Fruit fly (Drosophila melanogaster) whole organism, embryonic: ENCODE results near the gene CG13996.
A peak's percentile ranks its signal among the peaks of the same experiment; 100 is the strongest.

Source experiments
- Adf1 ChIP-seq: fragments of 200-800 bp; sonication (Bioruptor generic); IDR thresholded peaks from 2 replicates; pipeline ENCODE4 v1.3.6; 2022; ENCODE audit warnings: missing biosample characterization, missing genetic modification characterization
- Bgb ChIP-seq: fragments of 200-800 bp; sonication (Bioruptor generic); IDR thresholded peaks from 2 replicates; pipeline ENCODE4 v1.3.6; 2022; ENCODE audit warnings: missing biosample characterization, missing genetic modification characterization; ENCODE audit not compliant: partially characterized antibody
- C15 ChIP-seq: fragments of 200-800 bp; sonication (Bioruptor generic); IDR thresholded peaks from 3 replicates; pipeline ENCODE4 v1.3.6; 2022; ENCODE audit warnings: missing biosample characterization, missing genetic modification characterization
- CG10543 ChIP-seq: fragments of 200-800 bp; sonication (Bioruptor generic); optimal IDR thresholded peaks from 3 replicates; lab custom pipeline; 2017; ENCODE audit warnings: missing biosample characterization, mild to moderate bottlenecking, missing genetic modification characterization, moderate library complexity
- CG11398 ChIP-seq: fragments of 200-800 bp; sonication (Bioruptor generic); optimal IDR thresholded peaks from 2 replicates; lab custom pipeline; 2016; ENCODE audit warnings: missing biosample characterization, missing genetic modification characterization
- CG11456 ChIP-seq: fragments of 200-800 bp; sonication (Bioruptor generic); IDR thresholded peaks from 3 replicates; pipeline ENCODE4 v1.3.6; 2022; ENCODE audit warnings: missing biosample characterization, missing genetic modification characterization
- CG11723 ChIP-seq: fragments of 200-800 bp; sonication (Bioruptor generic); optimal IDR thresholded peaks from 2 replicates; lab custom pipeline; 2017; ENCODE audit warnings: missing biosample characterization, mild to moderate bottlenecking, missing genetic modification characterization
- CG12219 ChIP-seq: fragments of 200-800 bp; sonication (Bioruptor generic); optimal IDR thresholded peaks from 3 replicates; lab custom pipeline; 2018; ENCODE audit warnings: missing biosample characterization, mild to moderate bottlenecking, missing genetic modification characterization
- CG12744 ChIP-seq: fragments of 200-800 bp; sonication (Bioruptor generic); optimal IDR thresholded peaks from 2 replicates; lab custom pipeline; 2016; ENCODE audit warnings: missing biosample characterization, missing genetic modification characterization
- CG3065 ChIP-seq: fragments of 200-800 bp; sonication (Bioruptor generic); optimal IDR thresholded peaks from 2 replicates; lab custom pipeline; 2016; ENCODE audit warnings: missing biosample characterization, missing genetic modification characterization
- CG3281 ChIP-seq: fragments of 200-800 bp; sonication (Bioruptor generic); optimal IDR thresholded peaks from 3 replicates; lab custom pipeline; 2017; ENCODE audit warnings: missing biosample characterization, mild to moderate bottlenecking, missing genetic modification characterization
- CG3726 ChIP-seq: fragments of 200-800 bp; sonication (Bioruptor generic); IDR thresholded peaks from 3 replicates; pipeline ENCODE4, ENCODE4 v1.3.6; 2022; ENCODE audit warnings: missing biosample characterization, missing genetic modification characterization
- CG3995 ChIP-seq: fragments of 200-800 bp; sonication (Bioruptor generic); optimal IDR thresholded peaks from 3 replicates; lab custom pipeline; 2016; ENCODE audit warnings: missing biosample characterization, missing genetic modification characterization
- CG4707 ChIP-seq: fragments of 200-800 bp; sonication (Bioruptor generic); optimal IDR thresholded peaks from 2 replicates; lab custom pipeline; 2018; ENCODE audit warnings: missing biosample characterization, mild to moderate bottlenecking, missing genetic modification characterization, moderate library complexity
- CG6791 ChIP-seq: fragments of 200-800 bp; sonication (Bioruptor generic); IDR thresholded peaks from 3 replicates; pipeline ENCODE4 v1.3.6; 2022; ENCODE audit warnings: missing biosample characterization, missing genetic modification characterization; ENCODE audit not compliant: partially characterized antibody
- CG9609 ChIP-seq: fragments of 200-800 bp; sonication (Bioruptor generic); optimal IDR thresholded peaks from 3 replicates; lab custom pipeline; 2016; ENCODE audit warnings: missing biosample characterization, missing genetic modification characterization
- CG9932 ChIP-seq: fragments of 200-800 bp; sonication (Bioruptor generic); IDR thresholded peaks from 2 replicates; pipeline ENCODE4 v1.3.6; 2022; ENCODE audit warnings: missing biosample characterization, missing genetic modification characterization
- Dbx ChIP-seq: fragments of 200-800 bp; sonication (Bioruptor generic); IDR thresholded peaks from 3 replicates; pipeline ENCODE4 v1.3.6; 2022; ENCODE audit warnings: missing biosample characterization, missing genetic modification characterization
- ERR ChIP-seq: fragments of 200-800 bp; sonication (Bioruptor generic); optimal IDR thresholded peaks from 2 replicates; lab custom pipeline; 2016; ENCODE audit warnings: missing biosample characterization, missing genetic modification characterization
- Elba2 ChIP-seq: fragments of 200-800 bp; sonication (Bioruptor generic); optimal IDR thresholded peaks from 3 replicates; lab custom pipeline; 2016; ENCODE audit warnings: missing biosample characterization, missing genetic modification characterization
- Gsc ChIP-seq: fragments of 200-800 bp; sonication (Bioruptor generic); IDR thresholded peaks from 2 replicates; pipeline ENCODE4 v1.3.6; 2022; ENCODE audit warnings: missing biosample characterization, missing genetic modification characterization
- HLH4C ChIP-seq: fragments of 200-800 bp; sonication (Bioruptor generic); IDR thresholded peaks from 3 replicates; pipeline ENCODE4 v1.3.6; 2022; ENCODE audit warnings: missing biosample characterization, missing genetic modification characterization; ENCODE audit not compliant: partially characterized antibody
- HmgZ ChIP-seq: fragments of 200-800 bp; sonication (Bioruptor generic); optimal IDR thresholded peaks from 2 replicates; lab custom pipeline; 2018; ENCODE audit warnings: missing biosample characterization, mild to moderate bottlenecking, missing genetic modification characterization
- Hr51 ChIP-seq, 2 experiments: fragments of 200-800 bp; sonication (Bioruptor generic); optimal IDR thresholded peaks; 2 replicates in 1 of 2; 3 replicates in 1 of 2; lab custom pipeline; 2016 to 2018; ENCODE audit warnings: missing biosample characterization in 2 of 2, missing genetic modification characterization in 2 of 2, mild to moderate bottlenecking in 1 of 2, moderate library complexity in 1 of 2
- Hsf ChIP-seq: fragments of 200-800 bp; sonication (Bioruptor generic); optimal IDR thresholded peaks from 3 replicates; lab custom pipeline; 2016; ENCODE audit warnings: missing biosample characterization, missing genetic modification characterization
- Kr ChIP-seq: fragments of 200-800 bp; sonication (Bioruptor generic); optimal IDR thresholded peaks from 2 replicates; lab custom pipeline; 2017; ENCODE audit warnings: missing biosample characterization, mild to moderate bottlenecking, missing genetic modification characterization
- MBD-R2 ChIP-seq: fragments of 200-800 bp; sonication (Bioruptor generic); IDR thresholded peaks from 2 replicates; pipeline ENCODE4 v1.3.6; 2022; ENCODE audit warnings: missing biosample characterization, missing genetic modification characterization
- Max ChIP-seq: fragments of 200-800 bp; sonication (Bioruptor generic); optimal IDR thresholded peaks from 2 replicates; lab custom pipeline; 2016; ENCODE audit warnings: missing biosample characterization, mild to moderate bottlenecking, missing genetic modification characterization
- NFAT ChIP-seq: fragments of 200-800 bp; sonication (Bioruptor generic); IDR thresholded peaks from 2 replicates; pipeline ENCODE4 v1.3.6; 2022; ENCODE audit warnings: missing biosample characterization, missing genetic modification characterization
- Rx ChIP-seq: fragments of 200-800 bp; sonication (Bioruptor generic); IDR thresholded peaks from 2 replicates; pipeline ENCODE4 v1.3.6; 2022; ENCODE audit warnings: missing biosample characterization, missing genetic modification characterization
- Ssrp ChIP-seq: fragments of 200-800 bp; sonication (Bioruptor generic); optimal IDR thresholded peaks from 2 replicates; lab custom pipeline; 2018; ENCODE audit warnings: missing biosample characterization, mild to moderate bottlenecking, missing genetic modification characterization, moderate library complexity
- Xbp1 ChIP-seq: fragments of 200-800 bp; sonication (Bioruptor generic); optimal IDR thresholded peaks from 3 replicates; lab custom pipeline; 2016; ENCODE audit warnings: missing biosample characterization, mild to moderate bottlenecking, missing genetic modification characterization
- az2 ChIP-seq: fragments of 200-800 bp; sonication (Bioruptor generic); optimal IDR thresholded peaks from 3 replicates; lab custom pipeline; 2016; ENCODE audit warnings: missing biosample characterization, missing genetic modification characterization
- cato ChIP-seq: fragments of 200-800 bp; sonication (Bioruptor generic); optimal IDR thresholded peaks from 2 replicates; lab custom pipeline; 2016; ENCODE audit warnings: missing biosample characterization, missing genetic modification characterization, borderline replicate concordance
- gsb ChIP-seq: fragments of 200-800 bp; sonication (Bioruptor generic); IDR thresholded peaks from 2 replicates; pipeline ENCODE4 v1.3.6; 2022; ENCODE audit warnings: missing biosample characterization, missing genetic modification characterization
- h ChIP-seq: fragments of >200 bp; optimal IDR thresholded peaks from 2 replicates; lab custom pipeline; 2017
- hkb ChIP-seq, 2 experiments: fragments of 200-800 bp in 1 of 2; fragments of >200 bp in 1 of 2; sonication (Bioruptor generic) in 1 of 2; IDR thresholded peaks in 1 of 2; optimal IDR thresholded peaks in 1 of 2; 2 replicates each; pipeline versions ENCODE4 v1.3.6 to Lab custom; 2017 to 2022; ENCODE audit warnings: missing biosample characterization in 1 of 2, missing genetic modification characterization in 1 of 2
- kah ChIP-seq: fragments of 200-800 bp; sonication (Bioruptor generic); optimal IDR thresholded peaks from 2 replicates; lab custom pipeline; 2018; ENCODE audit warnings: missing biosample characterization, mild to moderate bottlenecking, missing genetic modification characterization
- klu ChIP-seq: fragments of 200-800 bp; sonication (Bioruptor generic); IDR thresholded peaks from 2 replicates; pipeline ENCODE4 v1.3.6; 2022; ENCODE audit warnings: missing biosample characterization, missing genetic modification characterization
- lola ChIP-seq, 3 experiments: fragments of >200 bp in 2 of 3; fragments of 200-800 bp in 1 of 3; sonication (Bioruptor generic) in 1 of 3; optimal IDR thresholded peaks; 2 replicates each; lab custom pipeline; 2017 to 2019; ENCODE audit warnings: missing biosample characterization in 3 of 3, missing genetic modification characterization in 3 of 3, mild to moderate bottlenecking in 1 of 3, moderate library complexity in 1 of 3
- pros ChIP-seq: fragments of 200-800 bp; sonication (Bioruptor generic); optimal IDR thresholded peaks from 3 replicates; lab custom pipeline; 2019; ENCODE audit warnings: missing biosample characterization, mild to moderate bottlenecking, missing genetic modification characterization, moderate library complexity
- psq ChIP-seq: fragments of 200-800 bp; sonication (Bioruptor generic); optimal IDR thresholded peaks from 2 replicates; lab custom pipeline; 2017; ENCODE audit warnings: missing biosample characterization, missing genetic modification characterization
- sqz ChIP-seq: fragments of 200-800 bp; sonication (Bioruptor generic); optimal IDR thresholded peaks from 3 replicates; lab custom pipeline; 2018; ENCODE audit warnings: missing biosample characterization, mild to moderate bottlenecking, missing genetic modification characterization
- ssp ChIP-seq: fragments of 200-800 bp; sonication (Bioruptor generic); IDR thresholded peaks from 2 replicates; pipeline ENCODE4 v1.3.6; 2022; ENCODE audit warnings: missing biosample characterization, missing genetic modification characterization
- sug ChIP-seq: fragments of 200-800 bp; optimal IDR thresholded peaks from 2 replicates; lab custom pipeline; 2019; ENCODE audit warnings: missing biosample characterization, mild to moderate bottlenecking, missing genetic modification characterization, moderate library complexity
- tll ChIP-seq, 2 experiments: fragments of 200-800 bp in 1 of 2; fragments of >200 bp in 1 of 2; sonication (Bioruptor generic) in 1 of 2; optimal IDR thresholded peaks; 2 replicates each; lab custom pipeline; 2017 to 2019; ENCODE audit warnings: missing biosample characterization in 2 of 2, missing genetic modification characterization in 2 of 2, mild to moderate bottlenecking in 1 of 2, moderate library complexity in 1 of 2
- tup ChIP-seq: fragments of 200-800 bp; sonication (Bioruptor generic); optimal IDR thresholded peaks from 2 replicates; lab custom pipeline; 2016; ENCODE audit warnings: missing biosample characterization, mild to moderate bottlenecking, missing genetic modification characterization, moderate library complexity
- twi ChIP-seq: fragments of 200-800 bp; optimal IDR thresholded peaks from 2 replicates; lab custom pipeline; 2019; ENCODE audit warnings: missing biosample characterization, mild to moderate bottlenecking, missing genetic modification characterization, moderate library complexity
- unc-4 ChIP-seq: fragments of 200-800 bp; sonication (Bioruptor generic); IDR thresholded peaks from 2 replicates; pipeline ENCODE4 v1.3.6; 2022; ENCODE audit warnings: missing biosample characterization, missing genetic modification characterization; ENCODE audit not compliant: partially characterized antibody
- vfl ChIP-seq: fragments of 200-800 bp; sonication (Bioruptor generic); optimal IDR thresholded peaks from 2 replicates; lab custom pipeline; 2016; ENCODE audit warnings: missing biosample characterization, missing genetic modification characterization

CG13996 gene

dm6 chr2L:6065823-6066222 lies 45.2 kb downstream of the CG13996 start, which contains the start of the genes Fbw5 and CG9147 (continued):
- TF ChIP-seq hkb (optimal IDR thresholded peaks at IDR 0.05; lab: Kevin White, UChicago) = no peak
- TF ChIP-seq hkb (GFP tag; IDR thresholded peaks at IDR 0.05; lab: Robert Waterston, UW) = peak; percentile 100
- peak; percentile 93 for TF ChIP-seq Adf1 (GFP tag; lab: Robert Waterston, UW)
- peak; percentile 99 for TF ChIP-seq CG12744 (GFP tag; lab: Kevin White, UChicago)
- TF ChIP-seq CG3281 (GFP tag; lab: Kevin White, UChicago) = peak; percentile 98
- TF ChIP-seq sug (tag; lab: Kevin White, UChicago) = peak; percentile 98
- TF ChIP-seq HmgZ (tag; lab: Kevin White, UChicago) = peak; percentile 100
- peak; percentile 100 for TF ChIP-seq Xbp1 (GFP tag; lab: Kevin White, UChicago)
- TF ChIP-seq klu (GFP tag; lab: Robert Waterston, UW) = peak; percentile 99
- TF ChIP-seq kah (GFP tag; lab: Kevin White, UChicago) = peak; percentile 98
- TF ChIP-seq CG10543 (GFP tag; lab: Kevin White, UChicago) = peak; percentile 93
- TF ChIP-seq cato (GFP tag; lab: Kevin White, UChicago) = peak; percentile 99
- peak; percentile 100 for TF ChIP-seq az2 (GFP tag; lab: Kevin White, UChicago)
- TF ChIP-seq NFAT (GFP tag; lab: Robert Waterston, UW) = peak; percentile 99
- TF ChIP-seq CG11398 = peak; percentile 99
- TF ChIP-seq CG4707 = peak; percentile 98
- peak; percentile 67 for TF ChIP-seq pros (GFP tag; lab: Kevin White, UChicago)
- peak; percentile 99 for TF ChIP-seq ERR (GFP tag; lab: Kevin White, UChicago)
- peak; percentile 100 for TF ChIP-seq Max (GFP tag; lab: Kevin White, UChicago)
- TF ChIP-seq CG12219 (GFP tag; lab: Kevin White, UChicago) = peak; percentile 100
- TF ChIP-seq sqz (GFP tag; lab: Kevin White, UChicago) = peak; percentile 97
- TF ChIP-seq unc-4 (GFP tag; lab: Robert Waterston, UW) = peak; percentile 59
- TF ChIP-seq Kr (GFP tag; lab: Kevin White, UChicago) = peak; percentile 83
- peak; percentile 100 for TF ChIP-seq CG11456 (GFP tag; lab: Robert Waterston, UW)
- TF ChIP-seq tll (GFP tag; optimal IDR thresholded peaks at IDR 0.05; lab: Kevin White, UChicago) = peak in 1 of 2 experiments; percentile 85
- peak; percentile 100 for TF ChIP-seq MBD-R2
- peak; percentile 70 for TF ChIP-seq HLH4C (GFP tag; lab: Robert Waterston, UW)
- peak; percentile 100 for TF ChIP-seq Ssrp (tag; lab: Kevin White, UChicago)
- TF ChIP-seq CG9932 (GFP tag; lab: Robert Waterston, UW) = peak; percentile 99
- peak; percentile 96 for TF ChIP-seq ssp (GFP tag; lab: Robert Waterston, UW)
- peak; percentile 63; the same call in 1 of the 3 replicates for TF ChIP-seq CG6791 (GFP tag; lab: Robert Waterston, UW)
- TF ChIP-seq Hr51 (GFP tag; optimal IDR thresholded peaks at IDR 0.05; lab: Kevin White, UChicago) = peak; percentile 99 to 100
- TF ChIP-seq Gsc = peak; percentile 96; the same call in 1 of the 2 replicates
- peak in 1 of 3 experiments; percentile 100 for TF ChIP-seq lola (GFP tag; optimal IDR thresholded peaks at IDR 0.05; lab: Kevin White, UChicago)
- peak; percentile 99 for TF ChIP-seq gsb
- TF ChIP-seq CG9609 = peak; percentile 99
- peak; percentile 97 for TF ChIP-seq psq (GFP tag; lab: Kevin White, UChicago)
- TF ChIP-seq Elba2 (GFP tag; lab: Kevin White, UChicago) = peak; percentile 97
- TF ChIP-seq C15 = peak; percentile 98
- TF ChIP-seq h = no peak
- TF ChIP-seq CG3726 (GFP tag; lab: Robert Waterston, UW) = peak; percentile 99
- TF ChIP-seq Hsf = peak; percentile 100
- peak; percentile 99 for TF ChIP-seq CG3065 (GFP tag; lab: Kevin White, UChicago)
- peak; percentile 99 for TF ChIP-seq CG11723 (GFP tag; lab: Kevin White, UChicago)
- peak; percentile 99 for TF ChIP-seq tup
- peak; percentile 58; the same call in 1 of the 2 replicates for TF ChIP-seq Bgb (GFP tag; lab: Robert Waterston, UW)
- TF ChIP-seq Dbx (GFP tag; lab: Robert Waterston, UW) = peak; percentile 100
- peak; percentile 98 for TF ChIP-seq twi (tag; lab: Kevin White, UChicago)
- TF ChIP-seq vfl (GFP tag; lab: Kevin White, UChicago) = peak; percentile 99
- peak; percentile 86 for TF ChIP-seq CG3995 (GFP tag; lab: Kevin White, UChicago)
- peak; percentile 99 for TF ChIP-seq Rx (GFP tag; lab: Robert Waterston, UW)
